Worm (Caenorhabditis elegans): Measurements from ENCODE around the gene tbp-1.
A peak's percentile ranks its signal among the peaks of the same experiment; 100 is the strongest.

Gene tbp-1

DNA sequence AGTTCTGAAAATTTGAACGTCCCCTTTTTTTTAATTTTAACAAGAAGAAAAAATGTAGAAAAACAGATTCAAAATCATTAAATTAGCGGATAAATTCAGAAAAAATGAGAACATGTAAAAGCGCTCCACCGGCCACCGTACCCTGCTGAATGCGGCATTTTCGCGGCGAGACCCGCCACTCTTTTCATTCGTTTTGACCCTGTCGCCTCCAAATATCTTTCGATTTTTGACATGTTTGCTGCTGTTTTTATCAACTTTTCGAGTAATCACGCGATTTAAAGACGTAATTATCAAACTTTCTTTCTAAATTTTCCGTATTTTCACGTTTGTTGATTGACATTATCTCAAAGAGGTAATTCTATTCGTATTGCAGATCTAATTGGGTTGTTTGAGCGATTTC, 47.6 kb upstream of the tbp-1 start, which contains the start of gene gsp-2 (continued):
- TF ChIP-seq nhr-41 (GFP tag; IDR thresholded peaks at IDR 0.05) = 0 out of 2 replicates have a peak, but pooled peaks have one; percentile 35
- no peak for TF ChIP-seq daf-19 (GFP tag; conservative IDR thresholded peaks at IDR 0.05)
- TF ChIP-seq fos-1 (tag; optimal IDR thresholded peaks at IDR 0.05) = no peak
- TF ChIP-seq lir-3 (tag; optimal IDR thresholded peaks at IDR 0.05) = no peak
- no peak for TF ChIP-seq attf-4 (tag; optimal IDR thresholded peaks at IDR 0.05)
- peak in 1 of 2 experiments; percentile 88 for TF ChIP-seq ZK546.5 (tag; optimal IDR thresholded peaks at IDR 0.05)
- peak; percentile 73 for TF ChIP-seq nhr-6 (tag; optimal IDR thresholded peaks at IDR 0.05)
- no peak for TF ChIP-seq lin-13 (GFP tag; optimal IDR thresholded peaks at IDR 0.05)
- no peak for TF ChIP-seq unc-39 (tag; optimal IDR thresholded peaks at IDR 0.05)
- no peak for TF ChIP-seq R02D3.7 (tag; optimal IDR thresholded peaks at IDR 0.05)

DNA sequence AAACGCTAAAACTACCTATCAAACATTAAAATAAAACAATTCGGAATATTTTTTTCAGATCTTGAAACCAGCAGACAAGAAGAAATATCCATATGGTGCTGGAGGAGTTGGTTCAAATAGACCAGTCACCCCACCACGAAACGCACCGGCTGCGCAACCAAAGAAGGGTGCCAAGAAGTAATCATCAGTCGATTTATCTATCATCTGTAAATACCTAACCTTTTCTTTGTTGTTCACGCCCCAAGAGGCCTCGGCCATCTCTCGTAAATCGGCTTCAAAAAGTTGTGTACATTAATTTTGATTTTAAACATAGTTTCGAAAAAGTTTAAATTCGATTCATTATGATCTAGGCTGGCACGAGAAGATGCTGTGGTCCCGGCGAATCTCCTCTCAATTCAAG, 45.8 kb upstream of the tbp-1 start:
- no peak for TF ChIP-seq ztf-7 (tag; optimal IDR thresholded peaks at IDR 0.05)
- TF ChIP-seq pqm-1 (tag; optimal IDR thresholded peaks at IDR 0.05) = no peak
- TF ChIP-seq dmd-9 (GFP tag; IDR thresholded peaks at IDR 0.05) = no peak
- TF ChIP-seq cey-2 (tag; optimal IDR thresholded peaks at IDR 0.05; ENCODE audit: borderline replicate concordance, insufficient read depth) = no peak
- TF ChIP-seq ceh-44 (GFP tag; IDR thresholded peaks at IDR 0.05) = 0 out of 2 replicates have a peak, but pooled peaks have one; percentile 11
- TF ChIP-seq unc-62 (GFP tag; optimal IDR thresholded peaks at IDR 0.05 in 1 of 2) = peak in 1 of 2 experiments; percentile 71
- no peak for TF ChIP-seq unc-62 (tag; optimal IDR thresholded peaks at IDR 0.05)
- TF ChIP-seq mxl-2 (GFP tag; conservative IDR thresholded peaks at IDR 0.05) = no peak

DNA sequence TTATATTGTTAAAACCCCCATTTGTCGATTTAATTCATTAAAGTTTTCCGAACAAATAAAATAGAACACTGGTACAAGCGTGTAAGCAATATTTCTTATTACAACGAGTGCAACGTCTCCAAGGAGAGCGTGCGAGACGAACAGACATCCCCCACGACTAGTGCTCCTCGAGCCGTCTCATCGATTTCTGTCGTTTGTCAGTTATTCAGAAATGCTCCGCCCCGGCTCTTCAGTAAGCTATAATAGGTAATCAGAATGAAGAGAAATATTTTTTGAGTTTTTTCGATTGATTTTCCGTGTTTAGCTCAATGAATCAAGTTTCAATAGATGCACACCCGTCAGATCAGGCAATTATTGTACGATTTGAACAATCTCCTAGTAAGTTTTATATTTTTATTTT, 45.1 kb upstream of the tbp-1 start, which contains the start of gene kap-1:
TSS of gene kap-1 (plus strand) at position 143 of the 400 bp plus-strand sequence.
- no peak for TF ChIP-seq php-3 (GFP tag; IDR thresholded peaks at IDR 0.05)
- no peak for TF ChIP-seq egl-27 (tag; optimal IDR thresholded peaks at IDR 0.05)
- no peak for TF ChIP-seq vab-7 (GFP tag; IDR thresholded peaks at IDR 0.05)
- TF ChIP-seq mep-1 (tag; optimal IDR thresholded peaks at IDR 0.05) = peak; percentile 32
- no peak for TF ChIP-seq daf-19 (GFP tag; conservative IDR thresholded peaks at IDR 0.05)
- TF ChIP-seq F10B5.3 (tag; optimal IDR thresholded peaks at IDR 0.05) = no peak
- no peak for TF ChIP-seq ztf-7 (tag; optimal IDR thresholded peaks at IDR 0.05)
- TF ChIP-seq dve-1 (tag; optimal IDR thresholded peaks at IDR 0.05; ENCODE audit: insufficient read depth) = no peak
- no peak for TF ChIP-seq unc-39 (tag; optimal IDR thresholded peaks at IDR 0.05)
- no peak for TF ChIP-seq ceh-62 (tag; optimal IDR thresholded peaks at IDR 0.05)
- no peak for TF ChIP-seq lir-3 (tag; optimal IDR thresholded peaks at IDR 0.05)
- no peak for TF ChIP-seq F26F4.8 (GFP tag; conservative IDR thresholded peaks at IDR 0.05)
- TF ChIP-seq lin-1 (GFP tag; IDR thresholded peaks at IDR 0.05) = no peak
- no peak for TF ChIP-seq tag-97 (GFP tag; IDR thresholded peaks at IDR 0.05)
- peak; percentile 3; the same call in 1 of the 2 replicates for TF ChIP-seq Y75B8A.6 (GFP tag; IDR thresholded peaks at IDR 0.05)
- no peak for TF ChIP-seq mdt-29 (GFP tag; IDR thresholded peaks at IDR 0.05)
- TF ChIP-seq sdz-12 (GFP tag; optimal IDR thresholded peaks at IDR 0.05) = peak; percentile 26
- TF ChIP-seq aly-2 (tag; optimal IDR thresholded peaks at IDR 0.05) = no peak
- no peak for TF ChIP-seq attf-4 (tag; optimal IDR thresholded peaks at IDR 0.05)
- TF ChIP-seq dmd-6 (GFP tag; IDR thresholded peaks at IDR 0.05) = no peak
- peak in 1 of 2 experiments; percentile 12 for TF ChIP-seq daf-16 (GFP tag; optimal IDR thresholded peaks at IDR 0.05)
- peak; percentile 18 for TF ChIP-seq daf-16 (tag; optimal IDR thresholded peaks at IDR 0.05)
- no peak for TF ChIP-seq R02D3.7 (tag; optimal IDR thresholded peaks at IDR 0.05)
- TF ChIP-seq hlh-30 (tag; optimal IDR thresholded peaks at IDR 0.05; ENCODE audit: insufficient read depth) = no peak
- no peak for TF ChIP-seq nhr-77 (tag; optimal IDR thresholded peaks at IDR 0.05)
- TF ChIP-seq zip-11 (GFP tag; IDR thresholded peaks at IDR 0.05) = no peak
- TF ChIP-seq mdl-1 (tag; optimal IDR thresholded peaks at IDR 0.05) = no peak
- peak; percentile 29 for TF ChIP-seq spr-3 (GFP tag; optimal IDR thresholded peaks at IDR 0.05)
- no peak for TF ChIP-seq nhr-28 (tag; optimal IDR thresholded peaks at IDR 0.05)
- peak; percentile 20 for TF ChIP-seq mes-2 (tag; optimal IDR thresholded peaks at IDR 0.05; ENCODE audit: poor library complexity, severe bottlenecking)
- TF ChIP-seq hlh-11 (tag; optimal IDR thresholded peaks at IDR 0.05) = peak; percentile 11
- TF ChIP-seq nhr-41 (GFP tag; IDR thresholded peaks at IDR 0.05) = no peak
- no peak for TF ChIP-seq nhr-76 (tag; optimal IDR thresholded peaks at IDR 0.05)
- peak; percentile 75 for TF ChIP-seq ama-1 (optimal IDR thresholded peaks at IDR 0.05)
- no peak for TF ChIP-seq daf-12 (tag; optimal IDR thresholded peaks at IDR 0.05)
- no peak for TF ChIP-seq set-16 (GFP tag; IDR thresholded peaks at IDR 0.05)
- TF ChIP-seq spr-1 (tag; optimal IDR thresholded peaks at IDR 0.05) = no peak
- peak; percentile 18 for TF ChIP-seq T20F7.1 (GFP tag; optimal IDR thresholded peaks at IDR 0.05)
